Worm (Caenorhabditis elegans): Measurements from ENCODE around the gene ttr-6.

Gene ttr-6

DNA sequence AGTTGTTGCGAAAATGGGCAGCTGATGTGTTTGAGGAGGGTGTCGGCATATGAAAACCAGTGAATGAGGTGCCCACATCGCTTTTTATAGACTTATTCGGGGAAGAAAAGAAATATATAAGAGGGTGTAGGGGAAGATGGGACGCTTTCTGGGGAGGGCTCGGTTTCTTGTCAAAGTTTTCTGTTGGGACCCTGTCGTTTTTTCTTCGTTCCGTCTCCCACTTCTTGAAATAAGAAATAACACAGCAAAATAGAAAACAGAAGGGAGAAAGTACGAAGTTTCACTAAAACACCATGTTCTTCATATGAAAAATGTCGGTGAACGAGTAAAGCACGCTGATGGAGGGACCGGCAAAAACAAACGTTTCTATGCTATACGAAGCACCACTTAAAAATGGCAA, 27.3 kb downstream of the ttr-6 start, which contains the start of gene dop-3:
Gene dop-3, minus strand, starts transcription at position 101 of the 400 bp plus-strand sequence.
- TF ChIP-seq hnd-1 (tag; optimal IDR thresholded peaks at IDR 0.05) (no peak), flt-1 (GFP tag; IDR thresholded peaks at IDR 0.05) (no peak), aly-1 (tag; optimal IDR thresholded peaks at IDR 0.05) (no peak), sea-1 (GFP tag; conservative IDR thresholded peaks at IDR 0.05) (no peak), scrt-1 (GFP tag; IDR thresholded peaks at IDR 0.05) (no peak), ceh-36 (tag; optimal IDR thresholded peaks at IDR 0.05) (no peak), B0310.2 (tag; optimal IDR thresholded peaks at IDR 0.05) (no peak), pes-1 (GFP tag; IDR thresholded peaks at IDR 0.05) (no peak), ets-7 (tag; optimal IDR thresholded peaks at IDR 0.05) (no peak), tra-4 (tag; optimal IDR thresholded peaks at IDR 0.05) (no peak), hmbx-1 (tag; optimal IDR thresholded peaks at IDR 0.05) (no peak), hmg-4 (GFP tag; optimal IDR thresholded peaks at IDR 0.05) (no peak), tbx-37 (GFP tag; conservative IDR thresholded peaks at IDR 0.05) (no peak), tbx-11 (GFP tag; IDR thresholded peaks at IDR 0.05) (no peak), ceh-13 (GFP tag; optimal IDR thresholded peaks at IDR 0.05) (no peak), ama-1 (optimal IDR thresholded peaks at IDR 0.05) (no peak), F13C5.2 (tag; optimal IDR thresholded peaks at IDR 0.05) (no peak)

DNA sequence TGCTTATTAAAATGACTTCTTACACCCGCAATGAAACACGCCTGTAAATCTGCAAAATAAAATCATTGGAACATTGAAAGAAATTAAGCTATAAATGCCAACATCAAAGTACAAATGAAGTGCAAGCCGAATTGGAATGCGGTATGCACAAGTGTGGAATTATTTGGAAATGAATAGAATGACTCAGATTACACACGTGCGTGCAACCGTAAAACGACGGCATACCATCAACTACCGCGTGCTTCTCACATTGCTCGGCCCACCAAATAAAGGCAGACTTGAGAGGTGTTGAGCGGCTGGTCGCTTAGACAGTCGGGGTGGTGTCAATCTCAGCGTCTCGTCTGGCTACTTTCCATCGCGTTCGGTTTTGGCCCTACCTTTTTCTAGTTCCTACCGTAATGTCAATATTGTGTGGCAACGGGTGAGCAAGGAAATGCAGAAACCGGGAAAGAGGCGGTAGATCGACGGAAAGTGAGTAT, 34.5 kb downstream of the ttr-6 start, which contains the start of gene aaim-1:
Gene aaim-1, minus strand, starts transcription at position 51 of the 479 bp plus-strand sequence.
- TF ChIP-seq flt-1 (GFP tag; IDR thresholded peaks at IDR 0.05) (no peak), tbx-11 (GFP tag; IDR thresholded peaks at IDR 0.05) (no peak), aly-1 (tag; optimal IDR thresholded peaks at IDR 0.05) (no peak), sea-1 (GFP tag; conservative IDR thresholded peaks at IDR 0.05) (no peak), hnd-1 (tag; optimal IDR thresholded peaks at IDR 0.05) (no peak), ceh-13 (GFP tag; optimal IDR thresholded peaks at IDR 0.05) (no peak), ama-1 (optimal IDR thresholded peaks at IDR 0.05) (no peak), tbx-37 (GFP tag; conservative IDR thresholded peaks at IDR 0.05) (no peak), F13C5.2 (tag; optimal IDR thresholded peaks at IDR 0.05) (no peak), pes-1 (GFP tag; IDR thresholded peaks at IDR 0.05) (no peak), tra-4 (tag; optimal IDR thresholded peaks at IDR 0.05) (no peak), B0310.2 (tag; optimal IDR thresholded peaks at IDR 0.05) (no peak), ets-7 (tag; optimal IDR thresholded peaks at IDR 0.05) (no peak), scrt-1 (GFP tag; IDR thresholded peaks at IDR 0.05) (no peak)

DNA sequence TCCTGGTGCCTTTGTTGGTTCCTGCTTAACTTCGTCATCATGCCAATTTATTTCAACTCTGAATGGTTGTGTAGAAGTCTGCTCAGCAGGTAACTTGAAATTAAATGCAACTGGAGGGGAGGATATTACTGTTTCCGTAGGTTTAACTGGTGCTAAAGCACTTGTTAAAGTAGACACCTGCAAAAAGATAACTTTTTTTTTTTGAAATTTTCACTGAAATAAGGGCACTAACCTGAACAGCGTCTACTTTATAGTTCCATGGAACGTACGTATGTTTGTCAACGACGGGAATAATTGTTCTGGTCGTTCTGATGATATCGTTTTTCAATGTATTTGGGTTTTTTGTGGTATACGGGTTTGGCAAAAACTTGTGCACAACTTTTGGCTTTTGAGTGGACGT, 36.4 kb downstream of the ttr-6 start:
- no peak for TF ChIP-seq sea-1 (GFP tag; conservative IDR thresholded peaks at IDR 0.05)
- no peak for TF ChIP-seq flt-1 (GFP tag; IDR thresholded peaks at IDR 0.05)
- TF ChIP-seq hmg-4 (GFP tag; optimal IDR thresholded peaks at IDR 0.05), result no peak
- TF ChIP-seq ama-1 (optimal IDR thresholded peaks at IDR 0.05), result no peak

DNA sequence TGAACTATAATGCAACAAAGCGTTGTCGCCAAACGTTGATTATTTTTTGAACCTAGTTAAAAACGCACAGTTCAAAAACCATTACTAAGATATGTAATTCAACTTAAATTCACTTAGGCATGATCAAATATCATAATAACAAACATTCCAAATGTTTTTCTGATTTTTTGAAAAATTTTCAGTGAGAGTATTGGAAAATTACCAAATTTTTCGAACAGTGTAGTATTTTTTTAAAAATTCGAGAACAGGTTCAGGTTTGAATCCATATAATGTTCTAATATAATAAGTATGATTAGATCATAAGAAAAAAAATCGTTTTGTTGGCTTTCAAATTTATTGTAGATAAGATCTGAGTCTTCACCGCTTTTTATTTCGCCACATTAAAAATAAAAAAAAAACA, 43.3 kb downstream of the ttr-6 start:
- no peak for TF ChIP-seq scrt-1 (GFP tag; IDR thresholded peaks at IDR 0.05)
- no peak for TF ChIP-seq ceh-13 (GFP tag; optimal IDR thresholded peaks at IDR 0.05)
- TF ChIP-seq hnd-1 (tag; optimal IDR thresholded peaks at IDR 0.05), result no peak
- TF ChIP-seq hmg-4 (GFP tag; optimal IDR thresholded peaks at IDR 0.05), result no peak
- no peak for TF ChIP-seq hmbx-1 (tag; optimal IDR thresholded peaks at IDR 0.05)
- TF ChIP-seq tbx-37 (GFP tag; conservative IDR thresholded peaks at IDR 0.05), result no peak
- TF ChIP-seq flt-1 (GFP tag; IDR thresholded peaks at IDR 0.05), result no peak
- TF ChIP-seq F13C5.2 (tag; optimal IDR thresholded peaks at IDR 0.05), result no peak
- no peak for TF ChIP-seq B0310.2 (tag; optimal IDR thresholded peaks at IDR 0.05)
- TF ChIP-seq ama-1 (optimal IDR thresholded peaks at IDR 0.05), result no peak

DNA sequence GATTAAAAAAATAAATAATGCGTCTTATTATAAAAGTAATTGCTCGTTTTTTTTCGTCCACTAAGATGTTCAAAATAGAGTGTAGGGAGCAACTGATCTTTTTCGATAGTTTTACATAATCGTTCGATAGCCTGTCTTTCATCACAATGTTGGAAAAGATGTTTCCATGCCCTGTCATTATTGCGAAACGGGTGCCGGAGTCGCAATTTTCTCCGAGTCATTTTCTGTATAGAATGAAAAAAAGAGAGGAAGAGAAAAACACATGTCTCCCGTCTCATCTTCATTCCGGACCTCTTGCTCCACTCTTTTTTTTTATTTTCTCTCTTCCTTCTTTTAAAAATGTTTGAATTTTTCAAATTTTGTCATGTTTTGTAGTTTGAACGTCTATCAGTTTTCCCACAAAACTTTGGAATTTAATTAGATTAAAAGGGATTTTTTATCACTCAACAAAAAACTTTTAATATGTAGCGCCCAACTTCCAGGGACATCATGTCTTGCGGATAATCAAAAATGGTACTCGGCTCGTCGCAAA, 44.0 kb downstream of the ttr-6 start, which contains the start of gene svh-2:
Gene svh-2, plus strand, starts transcription at position 482 of the 532 bp plus-strand sequence.
- TF ChIP-seq ets-7 (tag; optimal IDR thresholded peaks at IDR 0.05) (no peak), hmbx-1 (tag; optimal IDR thresholded peaks at IDR 0.05) (no peak), tra-4 (tag; optimal IDR thresholded peaks at IDR 0.05) (no peak), F13C5.2 (tag; optimal IDR thresholded peaks at IDR 0.05) (no peak)

DNA sequence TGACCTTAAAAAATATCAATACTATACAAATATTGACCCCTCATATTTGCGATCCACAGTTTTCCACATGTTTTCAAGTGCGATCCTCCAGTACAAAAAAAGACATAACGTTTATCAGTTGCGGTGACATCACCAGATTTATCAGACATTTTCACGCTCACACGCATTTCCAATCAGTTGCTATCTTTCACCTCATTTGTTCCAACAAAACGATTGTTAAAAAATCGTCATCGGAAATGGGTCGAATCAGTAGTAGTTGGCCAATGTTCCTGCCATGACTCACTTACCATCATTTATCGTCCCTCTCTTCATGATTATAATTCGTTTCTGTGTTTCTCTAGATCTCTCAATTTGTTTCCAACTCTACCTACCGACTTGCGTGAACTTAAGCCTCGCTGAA, 45.2 kb downstream of the ttr-6 start:
- TF ChIP-seq tbx-11 (GFP tag; IDR thresholded peaks at IDR 0.05) (no peak), hmbx-1 (tag; optimal IDR thresholded peaks at IDR 0.05) (no peak), scrt-1 (GFP tag; IDR thresholded peaks at IDR 0.05) (no peak), hnd-1 (tag; optimal IDR thresholded peaks at IDR 0.05) (no peak), flt-1 (GFP tag; IDR thresholded peaks at IDR 0.05) (no peak), ceh-36 (tag; optimal IDR thresholded peaks at IDR 0.05) (no peak), tra-4 (tag; optimal IDR thresholded peaks at IDR 0.05) (no peak), tbx-37 (GFP tag; conservative IDR thresholded peaks at IDR 0.05) (no peak), ama-1 (optimal IDR thresholded peaks at IDR 0.05) (no peak), sea-1 (GFP tag; conservative IDR thresholded peaks at IDR 0.05) (no peak)

DNA sequence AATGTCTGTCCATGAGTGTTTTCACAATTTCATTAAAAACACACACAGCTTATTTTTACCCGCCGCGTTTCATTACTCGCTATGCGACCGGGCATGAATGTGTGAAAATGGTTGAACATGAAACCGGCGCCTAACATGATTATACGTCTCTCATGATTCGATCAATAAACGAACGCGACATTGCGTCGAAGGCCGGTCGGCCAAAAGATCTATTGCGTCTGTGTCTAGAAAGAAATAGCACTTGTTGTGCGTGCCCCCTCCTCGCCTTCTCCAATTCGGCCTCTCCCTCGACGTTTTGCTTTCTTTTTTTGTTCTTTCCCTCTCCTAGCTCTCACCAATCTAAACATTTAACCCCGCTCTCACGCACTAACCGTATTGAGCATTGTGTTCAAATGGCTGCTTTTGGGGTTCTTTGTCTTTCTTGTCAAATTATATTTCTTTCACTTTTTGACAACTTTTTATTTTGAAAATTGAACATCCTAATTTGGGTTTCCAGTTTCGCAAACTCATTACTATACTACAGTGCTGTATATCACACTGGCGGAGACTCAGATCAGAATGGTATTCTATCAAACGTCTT, 45.8 kb downstream of the ttr-6 start:
- TF ChIP-seq ceh-13 (GFP tag; optimal IDR thresholded peaks at IDR 0.05) (no peak), B0310.2 (tag; optimal IDR thresholded peaks at IDR 0.05) (no peak), aly-1 (tag; optimal IDR thresholded peaks at IDR 0.05) (no peak), flt-1 (GFP tag; IDR thresholded peaks at IDR 0.05) (no peak), scrt-1 (GFP tag; IDR thresholded peaks at IDR 0.05) (no peak), ets-7 (tag; optimal IDR thresholded peaks at IDR 0.05) (no peak), F13C5.2 (tag; optimal IDR thresholded peaks at IDR 0.05) (no peak), hmg-4 (GFP tag; optimal IDR thresholded peaks at IDR 0.05) (no peak), tra-4 (tag; optimal IDR thresholded peaks at IDR 0.05) (no peak), sea-1 (GFP tag; conservative IDR thresholded peaks at IDR 0.05) (no peak), hmbx-1 (tag; optimal IDR thresholded peaks at IDR 0.05) (no peak), pes-1 (GFP tag; IDR thresholded peaks at IDR 0.05) (no peak), hnd-1 (tag; optimal IDR thresholded peaks at IDR 0.05) (no peak), ceh-36 (tag; optimal IDR thresholded peaks at IDR 0.05) (no peak), tbx-11 (GFP tag; IDR thresholded peaks at IDR 0.05) (no peak)
